Fruit fly (Drosophila melanogaster): Measurements from ENCODE around the gene neo.

Gene neo

DNA sequence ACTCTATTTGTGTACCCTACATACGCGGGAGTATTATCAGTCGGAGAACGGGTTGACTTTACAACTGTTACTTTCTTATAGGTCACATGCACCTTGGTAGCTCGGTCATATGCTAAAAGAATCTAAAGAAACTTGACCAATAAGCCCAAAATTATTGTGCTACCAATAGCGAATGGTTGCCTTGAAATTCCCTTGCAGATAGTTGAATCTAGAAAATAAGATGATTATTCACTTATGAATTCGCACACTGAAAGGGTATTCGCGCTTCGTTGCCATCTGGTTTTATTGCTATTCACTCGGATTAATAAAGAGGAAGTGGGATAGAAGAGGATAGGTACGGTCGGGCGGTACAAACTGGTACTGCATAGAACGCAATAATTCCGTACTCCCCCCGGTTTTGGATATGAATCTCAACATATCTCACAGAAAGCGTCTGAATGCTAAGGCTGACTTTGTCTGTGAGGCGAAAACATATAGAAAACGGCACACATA lies 45.1 kb upstream of the neo start (continued):
- peak; percentile 92 for TF ChIP-seq CG2120 (GFP tag; optimal IDR thresholded peaks at IDR 0.05)
- peak; percentile 77 for TF ChIP-seq NfI (GFP tag; optimal IDR thresholded peaks at IDR 0.05)
- TF ChIP-seq tin (GFP tag; optimal IDR thresholded peaks at IDR 0.05), result peak; percentile 68
- no peak for TF ChIP-seq Hr78 (GFP tag; optimal IDR thresholded peaks at IDR 0.05)
- peak; percentile 72 for TF ChIP-seq Ada2b (GFP tag; IDR thresholded peaks at IDR 0.05)
- no peak for TF ChIP-seq stwl (tag; optimal IDR thresholded peaks at IDR 0.05)
- peak; percentile 49; the same call in 1 of the 2 replicates for TF ChIP-seq seq (GFP tag; IDR thresholded peaks at IDR 0.05)
- TF ChIP-seq HmgD (GFP tag; optimal IDR thresholded peaks at IDR 0.05), result no peak
- TF ChIP-seq CG12659 (GFP tag; optimal IDR thresholded peaks at IDR 0.05), result peak; percentile 76
- TF ChIP-seq CG2116 (GFP tag; optimal IDR thresholded peaks at IDR 0.05), result no peak
- peak; percentile 36; the same call in 1 of the 2 replicates for TF ChIP-seq ara (GFP tag; IDR thresholded peaks at IDR 0.05)
- TF ChIP-seq CG10274 (GFP tag; optimal IDR thresholded peaks at IDR 0.05), result peak; percentile 92
- TF ChIP-seq CG34224 (GFP tag; IDR thresholded peaks at IDR 0.05; ENCODE audit: partially characterized antibody), result no peak
- TF ChIP-seq Nf-YC (tag; optimal IDR thresholded peaks at IDR 0.05), result peak; percentile 51
- peak; percentile 69 for TF ChIP-seq CG1233 (GFP tag; optimal IDR thresholded peaks at IDR 0.05)
- peak; percentile 41 for TF ChIP-seq Bteb2 (GFP tag; optimal IDR thresholded peaks at IDR 0.05)
- TF ChIP-seq rib (GFP tag; IDR thresholded peaks at IDR 0.05), result peak; percentile 56
- peak; percentile 74 for TF ChIP-seq CG4404 (GFP tag; IDR thresholded peaks at IDR 0.05)
- TF ChIP-seq Dip3 (GFP tag; optimal IDR thresholded peaks at IDR 0.05), result peak; percentile 78
- peak; percentile 53 for TF ChIP-seq CG9437 (GFP tag; optimal IDR thresholded peaks at IDR 0.05)
- TF ChIP-seq Jarid2 (GFP tag; optimal IDR thresholded peaks at IDR 0.05), result peak; percentile 45
- peak; percentile 70 for TF ChIP-seq CG14441 (GFP tag; IDR thresholded peaks at IDR 0.05)
- TF ChIP-seq CG8281 (tag; optimal IDR thresholded peaks at IDR 0.05), result peak; percentile 59
- TF ChIP-seq CG30020 (tag; optimal IDR thresholded peaks at IDR 0.05), result no peak
- peak; percentile 74 for TF ChIP-seq gsb (GFP tag; IDR thresholded peaks at IDR 0.05)
- peak; percentile 78 for TF ChIP-seq Ptx1 (GFP tag; IDR thresholded peaks at IDR 0.05)
- TF ChIP-seq CG18764 (GFP tag; optimal IDR thresholded peaks at IDR 0.05), result no peak
- TF ChIP-seq Oli (tag; optimal IDR thresholded peaks at IDR 0.05), result peak; percentile 76
- TF ChIP-seq ems (GFP tag; optimal IDR thresholded peaks at IDR 0.05), result peak; percentile 75
- TF ChIP-seq mam (GFP tag; optimal IDR thresholded peaks at IDR 0.05), result peak; percentile 84
- TF ChIP-seq org-1 (GFP tag; optimal IDR thresholded peaks at IDR 0.05), result peak; percentile 48
- peak; percentile 61; the same call in 1 of the 3 replicates for TF ChIP-seq ken (GFP tag; IDR thresholded peaks at IDR 0.05)
- TF ChIP-seq CG3281 (GFP tag; optimal IDR thresholded peaks at IDR 0.05), result peak; percentile 77
- peak; percentile 7 for TF ChIP-seq pzg (GFP tag; optimal IDR thresholded peaks at IDR 0.05)
- TF ChIP-seq B-H1 (GFP tag; IDR thresholded peaks at IDR 0.05), result peak; percentile 40
- TF ChIP-seq dm (GFP tag; optimal IDR thresholded peaks at IDR 0.05), result peak; percentile 33
- TF ChIP-seq gt (GFP tag; IDR thresholded peaks at IDR 0.05), result no peak
- no peak for TF ChIP-seq psq (GFP tag; optimal IDR thresholded peaks at IDR 0.05)
- TF ChIP-seq cg (GFP tag; optimal IDR thresholded peaks at IDR 0.05), result no peak
- TF ChIP-seq sima (GFP tag; optimal IDR thresholded peaks at IDR 0.05), result no peak
- TF ChIP-seq CG11085 (GFP tag; IDR thresholded peaks at IDR 0.05), result 0 out of 2 replicates have a peak, but pooled peaks have one; percentile 28
- TF ChIP-seq shn (GFP tag; optimal IDR thresholded peaks at IDR 0.05), result peak; percentile 89
- peak; percentile 85 for TF ChIP-seq Dbx (GFP tag; IDR thresholded peaks at IDR 0.05)
- peak; percentile 56 for TF ChIP-seq Usf (GFP tag; optimal IDR thresholded peaks at IDR 0.05)
- TF ChIP-seq CG42726 (GFP tag; IDR thresholded peaks at IDR 0.05; ENCODE audit: partially characterized antibody), result no peak
- peak; percentile 65 to 70 for TF ChIP-seq Pdp1 (GFP tag; optimal IDR thresholded peaks at IDR 0.05)
- peak; percentile 33 for TF ChIP-seq BtbVII (GFP tag; optimal IDR thresholded peaks at IDR 0.05)
- no peak for TF ChIP-seq CG15073 (GFP tag; optimal IDR thresholded peaks at IDR 0.05)
- peak; percentile 78 for TF ChIP-seq pb (GFP tag; optimal IDR thresholded peaks at IDR 0.05)
- TF ChIP-seq CG5245 (GFP tag; optimal IDR thresholded peaks at IDR 0.05), result peak; percentile 30
- peak; percentile 30 for TF ChIP-seq NC2β (GFP tag; optimal IDR thresholded peaks at IDR 0.05)

Data from whole organism, embryonic.